Fruit fly (Drosophila melanogaster) whole organism, wandering third instar larva: ENCODE measurements around the gene Cog3.
A peak's percentile ranks its signal among the peaks of the same experiment; 100 is the strongest.

Experiments used
- Abd-B ChIP-seq: fragments of >200 bp; optimal IDR thresholded peaks from 2 replicates; lab custom pipeline; 2017; ENCODE audit warnings: missing biosample characterization, missing genetic modification characterization
- CG32264 ChIP-seq: fragments of 200-800 bp; sonication (Bioruptor generic); optimal IDR thresholded peaks from 2 replicates; lab custom pipeline; 2016; ENCODE audit warnings: missing biosample characterization, missing genetic modification characterization
- CG9705 ChIP-seq: fragments of 200-800 bp; sonication (Bioruptor generic); optimal IDR thresholded peaks from 2 replicates; lab custom pipeline; 2018; ENCODE audit warnings: missing biosample characterization, mild to moderate bottlenecking, missing genetic modification characterization
- CrebA ChIP-seq: fragments of 200-800 bp; sonication (Bioruptor generic); optimal IDR thresholded peaks from 2 replicates; lab custom pipeline; 2016; ENCODE audit warnings: missing biosample characterization, mild to moderate bottlenecking, missing genetic modification characterization, borderline replicate concordance
- Dfd ChIP-seq: fragments of >200 bp; optimal IDR thresholded peaks from 2 replicates; lab custom pipeline; 2017; ENCODE audit warnings: missing biosample characterization, missing genetic modification characterization
- GATAd ChIP-seq: sonication (Bioruptor generic); optimal IDR thresholded peaks from 2 replicates; lab custom pipeline; 2016; ENCODE audit warnings: missing biosample characterization, missing genetic modification characterization
- HLH106 ChIP-seq: fragments of 200-800 bp; optimal IDR thresholded peaks from 3 replicates; lab custom pipeline; 2019; ENCODE audit warnings: missing biosample characterization, mild to moderate bottlenecking, missing genetic modification characterization, moderate library complexity
- Hnf4 ChIP-seq: fragments of 200-800 bp; sonication (Bioruptor generic); optimal IDR thresholded peaks from 2 replicates; lab custom pipeline; 2016; ENCODE audit warnings: missing biosample characterization, mild to moderate bottlenecking, missing genetic modification characterization
- Hr78 ChIP-seq: fragments of >200 bp; optimal IDR thresholded peaks from 2 replicates; lab custom pipeline; 2017; ENCODE audit warnings: missing biosample characterization, missing genetic modification characterization
- Hr83 ChIP-seq: fragments of 200-300 bp; sonication (Bioruptor generic); optimal IDR thresholded peaks from 2 replicates; lab custom pipeline; 2016; ENCODE audit warnings: missing biosample characterization, mild to moderate bottlenecking, missing genetic modification characterization, moderate library complexity; ENCODE audit not compliant: poor library complexity, severe bottlenecking
- Jra ChIP-seq: sonication (Bioruptor generic); optimal IDR thresholded peaks from 2 replicates; lab custom pipeline; 2016; ENCODE audit warnings: missing biosample characterization, missing genetic modification characterization
- Mio ChIP-seq: sonication (Bioruptor generic); optimal IDR thresholded peaks from 2 replicates; lab custom pipeline; 2016; ENCODE audit warnings: missing biosample characterization, missing genetic modification characterization
- N ChIP-seq: fragments of >200 bp; optimal IDR thresholded peaks from 2 replicates; lab custom pipeline; 2018; ENCODE audit warnings: missing biosample characterization, missing external identifiers, missing genetic modification characterization
- OdsH ChIP-seq: fragments of 200-800 bp; sonication (Bioruptor generic); optimal IDR thresholded peaks from 2 replicates; lab custom pipeline; 2016; ENCODE audit warnings: missing biosample characterization, mild to moderate bottlenecking, missing genetic modification characterization
- Sp1 ChIP-seq: fragments of 200-800 bp; sonication (Bioruptor generic); optimal IDR thresholded peaks from 3 replicates; lab custom pipeline; 2019; ENCODE audit warnings: missing biosample characterization, mild to moderate bottlenecking, missing genetic modification characterization, moderate library complexity
- Vsx2 ChIP-seq: fragments of 200-300, 225-300 bp; sonication (Bioruptor generic); optimal IDR thresholded peaks from 2 replicates; lab custom pipeline; 2018; ENCODE audit warnings: missing biosample characterization, missing genetic modification characterization; ENCODE audit not compliant: partially characterized antibody
- br ChIP-seq: fragments of 200-800 bp; sonication (Bioruptor generic); optimal IDR thresholded peaks from 2 replicates; lab custom pipeline; 2016; ENCODE audit warnings: missing biosample characterization, missing genetic modification characterization
- brk ChIP-seq: fragments of 200-800 bp; sonication (Bioruptor generic); optimal IDR thresholded peaks from 2 replicates; lab custom pipeline; 2016; ENCODE audit warnings: missing biosample characterization, mild to moderate bottlenecking, missing genetic modification characterization
- dmrt93B ChIP-seq: fragments of 200-800 bp; sonication (Bioruptor generic); optimal IDR thresholded peaks from 2 replicates; lab custom pipeline; 2018; ENCODE audit warnings: missing biosample characterization, mild to moderate bottlenecking, missing genetic modification characterization
- dsf ChIP-seq: sonication (Bioruptor generic); optimal IDR thresholded peaks from 2 replicates; lab custom pipeline; 2016; ENCODE audit warnings: missing biosample characterization, missing genetic modification characterization, borderline replicate concordance
- ey ChIP-seq: fragments of 200-800 bp; sonication (Bioruptor generic); optimal IDR thresholded peaks from 2 replicates; lab custom pipeline; 2016; ENCODE audit warnings: missing biosample characterization, missing genetic modification characterization
- foxo ChIP-seq, 2 experiments: fragments of 200-800 bp; sonication (Bioruptor generic); optimal IDR thresholded peaks; 2 replicates in 1 of 2; 3 replicates in 1 of 2; lab custom pipeline; 2016 to 2017; ENCODE audit warnings: missing biosample characterization in 2 of 2, missing genetic modification characterization in 2 of 2
- fru ChIP-seq: fragments of 200-800 bp; sonication (Bioruptor generic); optimal IDR thresholded peaks from 3 replicates; lab custom pipeline; 2016; ENCODE audit warnings: missing biosample characterization, mild to moderate bottlenecking, missing genetic modification characterization
- h ChIP-seq: fragments of 200-800 bp; sonication (Bioruptor generic); optimal IDR thresholded peaks from 3 replicates; lab custom pipeline; 2016; ENCODE audit warnings: missing biosample characterization, mild to moderate bottlenecking, missing genetic modification characterization
- jim ChIP-seq: fragments of 175-275, 200-325 bp; sonication (Bioruptor generic); optimal IDR thresholded peaks from 2 replicates; lab custom pipeline; 2016; ENCODE audit warnings: missing biosample characterization, mild to moderate bottlenecking, missing genetic modification characterization
- lola ChIP-seq: fragments of >200 bp; optimal IDR thresholded peaks from 2 replicates; lab custom pipeline; 2017; ENCODE audit warnings: missing biosample characterization, missing genetic modification characterization
- pan ChIP-seq: fragments of >200 bp; optimal IDR thresholded peaks from 2 replicates; lab custom pipeline; 2017
- psq ChIP-seq: fragments of 200-800 bp; sonication (Bioruptor generic); optimal IDR thresholded peaks from 3 replicates; lab custom pipeline; 2017; ENCODE audit warnings: missing biosample characterization, mild to moderate bottlenecking, missing genetic modification characterization, moderate library complexity
- rgr ChIP-seq: fragments of 200-800 bp; sonication (Bioruptor generic); optimal IDR thresholded peaks from 3 replicates; lab custom pipeline; 2016; ENCODE audit warnings: missing biosample characterization, mild to moderate bottlenecking, missing genetic modification characterization
- sage ChIP-seq: fragments of 200-800 bp; sonication (Bioruptor generic); optimal IDR thresholded peaks from 2 replicates; lab custom pipeline; 2016; ENCODE audit warnings: missing biosample characterization, mild to moderate bottlenecking, missing genetic modification characterization
- sv ChIP-seq: fragments of 200-800 bp; sonication (Bioruptor generic); optimal IDR thresholded peaks from 3 replicates; lab custom pipeline; 2016; ENCODE audit warnings: missing biosample characterization, missing genetic modification characterization
- tai ChIP-seq: sonication (Bioruptor generic); optimal IDR thresholded peaks from 2 replicates; lab custom pipeline; 2016; ENCODE audit warnings: missing biosample characterization, missing genetic modification characterization
- usp ChIP-seq: fragments of >200 bp; optimal IDR thresholded peaks from 2 replicates; lab custom pipeline; 2017; ENCODE audit warnings: missing biosample characterization, missing genetic modification characterization
- woc ChIP-seq: sonication (Bioruptor generic); optimal IDR thresholded peaks from 2 replicates; lab custom pipeline; 2016; ENCODE audit warnings: missing biosample characterization, mild to moderate bottlenecking, missing genetic modification characterization

Cog3 gene

DNA sequence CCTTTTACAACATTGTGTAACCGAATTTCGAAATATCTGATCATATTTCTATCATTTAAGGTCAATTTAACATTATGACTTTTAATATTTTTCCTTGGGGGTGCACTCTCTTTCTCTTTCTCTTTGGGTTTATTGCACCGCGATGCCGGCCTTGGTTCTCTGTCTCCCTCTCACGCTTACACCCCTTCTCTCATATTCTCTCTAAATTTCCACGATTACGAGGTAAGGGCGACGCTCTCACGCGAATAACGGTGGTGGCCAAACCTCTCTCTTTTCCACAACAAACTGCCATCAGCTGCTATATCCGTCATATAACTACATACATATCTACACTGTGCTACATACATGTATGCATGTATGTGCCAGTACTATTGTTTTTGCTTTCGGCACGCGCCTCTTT is 30.9 kb downstream of the Cog3 start:
- TF ChIP-seq CrebA (GFP tag; lab: Kevin White, UChicago) (no peak), dsf (GFP tag; lab: Kevin White, UChicago) (no peak), rgr (GFP tag; lab: Kevin White, UChicago) (no peak), usp (GFP tag; lab: Kevin White, UChicago) (no peak), Hnf4 (GFP tag; lab: Kevin White, UChicago) (no peak), brk (GFP tag; lab: Kevin White, UChicago) (no peak), GATAd (GFP tag; lab: Kevin White, UChicago) (no peak), dmrt93B (no peak), Mio (GFP tag; lab: Kevin White, UChicago) (no peak), h (GFP tag; lab: Kevin White, UChicago) (no peak), Jra (GFP tag; lab: Kevin White, UChicago) (no peak), N (GFP tag; lab: Kevin White, UChicago) (no peak), psq (GFP tag; lab: Kevin White, UChicago) (no peak), Hr78 (GFP tag; lab: Kevin White, UChicago) (no peak), sage (no peak), Vsx2 (no peak), woc (GFP tag; lab: Kevin White, UChicago) (no peak)

DNA sequence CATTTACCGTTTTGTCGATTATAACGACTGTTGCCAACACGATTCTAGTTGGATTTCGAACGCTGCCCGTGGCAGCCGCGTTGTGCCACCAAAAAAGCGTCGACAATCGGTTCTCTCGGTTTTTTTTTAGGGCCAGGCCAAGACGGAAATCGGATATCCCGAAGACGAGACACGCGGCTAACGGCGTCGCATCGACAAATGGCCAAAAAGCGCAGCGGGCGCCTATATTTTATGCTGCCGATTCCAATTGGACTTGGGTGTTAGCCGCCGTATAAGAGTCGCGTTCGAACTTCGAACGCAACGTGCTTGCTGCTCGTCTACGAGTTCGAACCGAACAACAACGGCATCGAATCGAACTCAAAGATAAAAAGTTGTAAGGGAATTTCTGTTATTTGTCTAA is 34.1 kb downstream of the Cog3 start:
- TF ChIP-seq sv (GFP tag; lab: Kevin White, UChicago) = no peak

DNA sequence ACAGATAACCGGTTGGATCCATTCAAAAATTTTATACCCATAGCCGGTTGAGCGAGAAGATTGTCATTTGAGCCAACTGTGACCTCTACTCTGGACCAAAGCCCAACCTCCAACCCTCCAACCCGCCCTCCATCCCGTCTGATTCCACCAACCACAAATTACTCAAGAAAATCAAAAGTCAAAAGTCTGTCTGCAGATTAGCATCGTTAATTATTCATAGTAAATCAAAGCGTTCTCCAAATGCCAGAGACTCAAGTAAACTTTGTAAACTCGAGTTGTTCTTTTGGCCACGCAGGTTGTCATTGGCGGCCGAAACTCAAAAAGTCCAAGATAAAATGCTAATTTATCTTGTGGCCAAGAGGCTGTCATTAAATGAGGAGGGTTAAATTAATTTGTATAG is 39.3 kb downstream of the Cog3 start:
- TF ChIP-seq usp (GFP tag; lab: Kevin White, UChicago) (no peak), Vsx2 (no peak), N (GFP tag; lab: Kevin White, UChicago) (no peak)

DNA sequence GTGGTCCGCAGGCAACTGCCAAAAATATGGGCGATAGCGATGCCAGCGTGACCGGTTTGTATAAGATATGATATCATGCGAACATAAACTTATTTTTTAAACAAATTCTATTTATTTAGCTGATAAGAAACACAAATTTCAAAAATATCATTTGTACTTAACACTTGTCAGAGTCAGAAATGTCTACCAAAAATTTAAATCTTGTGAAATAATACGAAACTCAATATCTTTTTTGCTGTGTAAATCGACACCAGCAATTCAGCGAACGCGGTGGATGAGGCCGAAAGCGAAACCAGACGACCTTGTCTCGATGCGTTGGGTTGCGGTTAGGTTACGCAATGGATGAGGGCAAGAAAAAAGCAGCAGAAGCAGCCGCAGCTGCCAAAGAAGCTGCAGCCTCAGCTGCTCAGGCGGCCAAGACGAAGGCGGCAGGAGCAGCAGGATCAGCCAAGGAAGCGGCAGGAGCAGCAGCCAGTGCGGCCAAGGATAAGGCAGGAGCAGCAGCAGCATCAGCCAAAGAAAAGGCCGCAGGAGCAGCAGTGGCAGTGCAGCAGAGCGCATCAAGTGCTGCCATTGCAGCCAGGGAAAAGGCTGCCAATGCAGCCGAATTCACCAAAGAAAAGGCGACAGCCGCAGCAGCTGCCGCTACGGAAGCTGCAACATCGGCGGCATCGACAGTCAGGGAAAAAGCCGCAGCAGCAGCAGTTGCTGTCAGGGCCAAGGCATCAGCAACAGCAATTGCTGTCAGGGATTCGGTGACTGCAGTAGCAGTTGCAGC is 40.1 kb downstream of the Cog3 start, which contains the start of gene CG31952:
Gene CG31952 (plus strand): TSS at position 167 of the 778 bp plus-strand sequence.
- TF ChIP-seq foxo (GFP tag; optimal IDR thresholded peaks at IDR 0.05; lab: Kevin White, UChicago) (peak in 1 of 2 experiments; percentile 41), ey (GFP tag; lab: Kevin White, UChicago) (peak; percentile 28), GATAd (GFP tag; lab: Kevin White, UChicago) (no peak), fru (GFP tag; lab: Kevin White, UChicago) (peak; percentile 40), h (GFP tag; lab: Kevin White, UChicago) (peak; percentile 54), usp (GFP tag; lab: Kevin White, UChicago) (no peak), rgr (GFP tag; lab: Kevin White, UChicago) (peak; percentile 31)

DNA sequence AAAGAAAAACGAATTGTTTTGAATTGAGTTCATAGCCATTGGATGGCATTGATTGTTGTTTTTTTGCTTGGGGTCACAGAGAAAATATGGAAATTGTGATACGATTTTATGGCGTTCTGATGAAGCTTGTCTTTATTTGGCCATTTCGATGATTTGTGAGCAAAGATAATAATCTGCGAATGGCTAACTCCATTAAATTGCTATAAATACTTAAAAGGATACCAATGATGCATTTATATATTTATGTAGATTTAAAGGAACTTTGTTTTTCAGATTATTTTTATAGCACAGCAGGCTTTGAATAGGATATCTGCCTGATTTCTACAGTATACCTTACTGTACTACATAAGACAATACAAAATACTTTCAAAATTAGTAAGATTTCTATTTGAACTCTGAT is 46.6 kb downstream of the Cog3 start, which contains the start of gene CG8840:
Gene CG8840 (plus strand): TSS at position 301 of the 400 bp plus-strand sequence.
- TF ChIP-seq lola = no peak
- no peak for TF ChIP-seq pan (lab: Kevin White, UChicago)
- no peak for TF ChIP-seq N (GFP tag; lab: Kevin White, UChicago)
- no peak for TF ChIP-seq tai (GFP tag; lab: Kevin White, UChicago)
- no peak for TF ChIP-seq Hnf4 (GFP tag; lab: Kevin White, UChicago)
- no peak for TF ChIP-seq jim (GFP tag; lab: Kevin White, UChicago)
- no peak for TF ChIP-seq HLH106 (tag; lab: Kevin White, UChicago)
- TF ChIP-seq Abd-B (GFP tag; lab: Kevin White, UChicago) = no peak
- no peak for TF ChIP-seq dmrt93B
- TF ChIP-seq CG32264 (GFP tag; lab: Kevin White, UChicago) = no peak
- TF ChIP-seq br = no peak
- TF ChIP-seq ey (GFP tag; lab: Kevin White, UChicago) = no peak
- no peak for TF ChIP-seq usp (GFP tag; lab: Kevin White, UChicago)
- no peak for TF ChIP-seq Sp1
- TF ChIP-seq sv (GFP tag; lab: Kevin White, UChicago) = no peak
- TF ChIP-seq Hr83 (GFP tag; lab: Kevin White, UChicago) = no peak
- TF ChIP-seq Dfd = no peak
- TF ChIP-seq woc (GFP tag; lab: Kevin White, UChicago) = no peak
- TF ChIP-seq CG9705 = no peak
- no peak for TF ChIP-seq OdsH (GFP tag; lab: Kevin White, UChicago)
